Fruit fly (Drosophila melanogaster) whole organism, embryonic: ENCODE results near the gene CG10063.

ENCODE experiments used
- maf-S ChIP-seq: fragments of 200-800 bp; sonication (Bioruptor generic); optimal IDR thresholded peaks from 2 replicates; lab custom pipeline; 2016; ENCODE audit warnings: missing biosample characterization, missing genetic modification characterization
- stwl ChIP-seq: fragments of 200-800 bp; sonication (Bioruptor generic); optimal IDR thresholded peaks from 3 replicates; lab custom pipeline; 2018; ENCODE audit warnings: missing biosample characterization, mild to moderate bottlenecking, missing genetic modification characterization, moderate library complexity

The CG10063 gene

dm6 chr3L:6925843-6926242 is 46.4 kb downstream of the CG10063 start (continued):
- TF ChIP-seq maf-S (GFP tag; lab: Kevin White, UChicago) (no peak), stwl (tag; lab: Kevin White, UChicago) (peak; percentile 39)
